Worm (Caenorhabditis elegans): ENCODE measurements around the gene Y82E9BL.12.

Gene Y82E9BL.12

DNA sequence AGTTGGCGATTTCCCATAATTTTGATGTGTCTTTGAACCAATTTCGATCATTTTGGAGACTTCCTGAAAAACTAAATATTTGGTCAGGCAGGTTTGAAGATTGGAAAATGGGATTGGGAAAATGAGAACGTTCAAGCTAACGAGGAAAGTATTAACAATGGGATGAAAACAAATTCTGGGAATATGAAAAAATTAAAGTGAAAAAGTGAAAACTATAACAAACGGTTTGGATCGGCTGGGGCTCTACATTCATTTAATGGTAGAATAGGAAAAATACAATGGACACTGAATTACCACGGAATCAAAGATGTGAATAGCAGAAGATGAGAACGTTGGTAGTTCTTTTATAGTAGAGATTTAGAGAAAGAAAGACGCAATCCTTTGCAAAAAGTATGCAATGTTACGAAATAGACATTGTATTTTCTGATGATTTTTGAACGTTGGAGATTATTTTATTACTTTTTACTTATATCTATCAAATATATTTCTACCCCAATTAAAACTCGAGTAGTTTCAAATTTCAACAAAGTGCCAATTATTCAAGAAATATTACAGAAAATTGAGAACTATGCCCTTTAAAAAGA is 20.4 kb upstream of the Y82E9BL.12 start, which contains the start of gene fbxa-50:
Gene fbxa-50, minus strand, starts transcription at position 51 of the 584 bp plus-strand sequence.
- TF ChIP-seq nhr-129 (tag; optimal IDR thresholded peaks at IDR 0.05) = peak; percentile 64
- no peak for TF ChIP-seq nhr-21 (tag; optimal IDR thresholded peaks at IDR 0.05)
- TF ChIP-seq nhr-23 (tag; optimal IDR thresholded peaks at IDR 0.05) = no peak

ce11 chrIII:1289139-1289538 is 19.8 kb upstream of the Y82E9BL.12 start:
- no peak for TF ChIP-seq mbf-1 (tag; optimal IDR thresholded peaks at IDR 0.05)
- TF ChIP-seq fos-1 (tag; optimal IDR thresholded peaks at IDR 0.05) = peak; percentile 70

DNA sequence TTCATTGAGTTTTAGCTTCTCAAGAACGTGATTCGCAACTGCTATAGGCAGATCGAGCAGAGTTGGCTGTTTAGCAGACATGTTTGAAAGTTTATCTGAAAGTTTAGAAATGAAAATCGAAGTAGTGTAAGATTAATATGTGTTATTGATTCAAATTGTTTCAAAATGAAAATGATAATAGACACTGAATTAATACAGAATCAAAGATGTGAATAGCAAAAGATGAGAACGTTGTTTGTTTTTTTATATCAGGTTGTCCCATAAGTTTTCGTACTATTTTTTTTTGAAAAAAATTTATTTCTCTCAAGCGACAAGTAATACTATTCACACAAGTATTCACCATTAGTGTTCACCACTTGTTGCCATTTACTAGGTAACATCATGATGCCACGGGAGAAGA is 15.9 kb upstream of the Y82E9BL.12 start, which contains the start of gene fbxa-36:
Gene fbxa-36, minus strand, starts transcription at position 101 of the 400 bp plus-strand sequence.
- TF ChIP-seq Y55F3AM.14 (GFP tag; optimal IDR thresholded peaks at IDR 0.05) (no peak), egl-27 (tag; optimal IDR thresholded peaks at IDR 0.05) (no peak), nhr-21 (tag; optimal IDR thresholded peaks at IDR 0.05) (no peak), skn-1 (tag; optimal IDR thresholded peaks at IDR 0.05) (no peak), nhr-129 (tag; optimal IDR thresholded peaks at IDR 0.05) (no peak), gmeb-1 (tag; optimal IDR thresholded peaks at IDR 0.05) (no peak), lsy-2 (tag; optimal IDR thresholded peaks at IDR 0.05) (no peak), nhr-12 (tag; optimal IDR thresholded peaks at IDR 0.05) (no peak), ceh-82 (tag; optimal IDR thresholded peaks at IDR 0.05) (no peak), elt-1 (tag; optimal IDR thresholded peaks at IDR 0.05) (no peak), unc-39 (tag; optimal IDR thresholded peaks at IDR 0.05) (no peak), ZK546.5 (tag; optimal IDR thresholded peaks at IDR 0.05) (no peak), lin-11 (tag; optimal IDR thresholded peaks at IDR 0.05) (no peak), unc-55 (GFP tag; optimal IDR thresholded peaks at IDR 0.05) (no peak)

DNA sequence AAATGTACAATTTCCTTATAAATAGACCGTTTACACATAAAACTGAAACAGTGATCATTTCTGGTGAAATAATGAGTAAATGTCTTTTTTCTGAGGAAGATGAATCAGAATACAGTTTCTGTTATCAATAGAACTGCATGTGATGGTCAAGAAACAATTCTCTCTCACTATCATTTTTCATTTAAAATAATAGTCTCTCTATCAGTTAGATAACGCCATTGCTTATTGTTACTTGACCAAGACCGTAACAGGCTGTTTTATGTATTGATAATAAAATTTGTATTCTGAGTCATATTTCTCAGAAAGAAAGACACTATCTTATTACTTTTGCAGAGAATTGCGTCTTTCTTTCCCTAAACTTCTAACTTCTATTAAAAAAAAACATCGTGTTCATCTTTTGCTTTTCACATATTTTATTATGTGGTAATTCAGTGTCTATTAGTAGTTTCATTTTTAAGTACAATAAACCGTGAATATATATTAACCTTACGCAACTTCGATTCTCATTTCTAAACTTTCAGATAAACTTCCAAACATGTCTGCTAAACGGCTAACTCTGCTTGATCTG is 13.8 kb upstream of the Y82E9BL.12 start, which contains the start of gene fbxa-35:
Gene fbxa-35, plus strand, starts transcription at position 518 of the 568 bp plus-strand sequence.
- TF ChIP-seq fos-1 (tag; optimal IDR thresholded peaks at IDR 0.05) = peak; percentile 87
- no peak for TF ChIP-seq zag-1 (tag; optimal IDR thresholded peaks at IDR 0.05)
- no peak for TF ChIP-seq gmeb-1 (tag; optimal IDR thresholded peaks at IDR 0.05)

ce11 chrIII:1297604-1298003 is 11.4 kb upstream of the Y82E9BL.12 start, which contains the start of gene fbxa-28:
TSS of gene fbxa-28 (plus strand) at chrIII:1297904.
- TF ChIP-seq ama-1 (optimal IDR thresholded peaks at IDR 0.05) = no peak

DNA sequence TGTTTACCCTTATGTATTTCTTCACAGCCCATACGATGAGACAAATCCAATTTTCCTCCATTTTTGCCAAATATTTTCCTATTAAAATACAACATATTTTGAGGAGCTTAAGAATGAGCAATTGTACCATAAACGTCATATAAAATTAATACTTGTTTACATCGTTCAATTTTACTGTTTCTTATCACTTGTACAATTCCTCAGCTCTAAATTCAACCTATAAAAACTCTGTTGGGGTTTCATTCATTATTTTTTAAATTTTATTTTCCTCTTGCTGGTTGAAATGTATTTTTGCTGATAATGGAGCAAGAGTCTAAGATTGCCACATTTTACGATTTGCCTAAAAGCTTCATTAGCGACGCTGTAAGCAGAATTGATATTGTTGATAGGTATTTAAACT is 5.6 kb upstream of the Y82E9BL.12 start, which contains the start of gene fbxa-75:
Gene fbxa-75, plus strand, starts transcription at position 301 of the 400 bp plus-strand sequence.
- no peak for TF ChIP-seq C34F6.9 (tag; optimal IDR thresholded peaks at IDR 0.05)
- no peak for TF ChIP-seq ceh-16 (tag; optimal IDR thresholded peaks at IDR 0.05)
- TF ChIP-seq unc-55 (GFP tag; optimal IDR thresholded peaks at IDR 0.05) = no peak
- TF ChIP-seq lin-13 (GFP tag; optimal IDR thresholded peaks at IDR 0.05) = no peak
- TF ChIP-seq elt-1 (tag; optimal IDR thresholded peaks at IDR 0.05) = no peak
- no peak for TF ChIP-seq ceh-82 (tag; optimal IDR thresholded peaks at IDR 0.05)
- no peak for TF ChIP-seq nhr-23 (tag; optimal IDR thresholded peaks at IDR 0.05)
- TF ChIP-seq unc-39 (tag; optimal IDR thresholded peaks at IDR 0.05) = no peak
- TF ChIP-seq lin-11 (tag; optimal IDR thresholded peaks at IDR 0.05) = no peak
- no peak for TF ChIP-seq nhr-21 (tag; optimal IDR thresholded peaks at IDR 0.05)
- TF ChIP-seq unc-62 (GFP tag; optimal IDR thresholded peaks at IDR 0.05) = no peak
- no peak for TF ChIP-seq nhr-77 (tag; optimal IDR thresholded peaks at IDR 0.05)
- no peak for TF ChIP-seq mab-5 (tag; optimal IDR thresholded peaks at IDR 0.05)
- no peak for TF ChIP-seq sma-3 (GFP tag; optimal IDR thresholded peaks at IDR 0.05)
- TF ChIP-seq ZK546.5 (tag; optimal IDR thresholded peaks at IDR 0.05) = no peak
- TF ChIP-seq lsy-2 (tag; optimal IDR thresholded peaks at IDR 0.05) = no peak

ce11 chrIII:1307333-1307732 is 1.7 kb upstream of the Y82E9BL.12 start:
- no peak for TF ChIP-seq gmeb-1 (tag; optimal IDR thresholded peaks at IDR 0.05)
- TF ChIP-seq ztf-1 (GFP tag; conservative IDR thresholded peaks at IDR 0.05) = no peak
- no peak for TF ChIP-seq F13H6.1 (tag; optimal IDR thresholded peaks at IDR 0.05)
- no peak for TF ChIP-seq zag-1 (tag; optimal IDR thresholded peaks at IDR 0.05)
- TF ChIP-seq ZK546.5 (tag; optimal IDR thresholded peaks at IDR 0.05) = no peak
- no peak for TF ChIP-seq mab-5 (tag; optimal IDR thresholded peaks at IDR 0.05)
- TF ChIP-seq nhr-12 (tag; optimal IDR thresholded peaks at IDR 0.05) = no peak
- TF ChIP-seq crh-2 (tag; optimal IDR thresholded peaks at IDR 0.05) = no peak
- no peak for TF ChIP-seq mdl-1 (tag; optimal IDR thresholded peaks at IDR 0.05)
- TF ChIP-seq R02D3.7 (tag; optimal IDR thresholded peaks at IDR 0.05) = no peak
- no peak for TF ChIP-seq alr-1 (tag; optimal IDR thresholded peaks at IDR 0.05)
- TF ChIP-seq nhr-11 (tag; optimal IDR thresholded peaks at IDR 0.05) = no peak
- TF ChIP-seq nhr-23 (tag; optimal IDR thresholded peaks at IDR 0.05) = no peak
